Worm (Caenorhabditis elegans) whole organism, L4/young adult: Measurements from ENCODE around the gene R11F4.1.

Source experiments
- W03F9.2 ChIP-seq: fragments of 150-350 bp; optimal IDR thresholded peaks from 2 replicates; lab custom pipeline; 2014; ENCODE audit warnings: missing biosample characterization, missing genetic modification characterization
- dao-5 ChIP-seq: sonication (generic microtip); optimal IDR thresholded peaks from 2 replicates; lab custom pipeline; 2016; ENCODE audit warnings: missing genotype, missing genetic modification characterization, moderate library complexity, missing compliant biosample characterization
- him-1 ChIP-seq: sonication (generic microtip); optimal IDR thresholded peaks from 2 replicates; lab custom pipeline; 2016; ENCODE audit warnings: missing genotype, missing genetic modification reagents, missing genetic modification characterization, missing compliant biosample characterization

- TF ChIP-seq W03F9.2: no peak
- no peak for TF ChIP-seq dao-5
- no peak for TF ChIP-seq him-1 (tag; lab: Kevin White, UChicago)
Measured at ce11 chrII:4085601-4086000, 6.1 kb upstream of the R11F4.1 start.
